Worm (Caenorhabditis elegans) whole organism, L2 larva: ENCODE measurements around the gene C23G10.7.

ENCODE experiments used
- alr-1 ChIP-seq: fragments of 150-350 bp; optimal IDR thresholded peaks from 2 replicates; lab custom pipeline; 2014; ENCODE audit warnings: missing biosample characterization, missing genetic modification characterization
- ama-1 ChIP-seq: fragments of 150-350 bp; optimal IDR thresholded peaks from 2 replicates; lab custom pipeline; 2018; ENCODE audit warnings: inconsistent platforms
- lin-13 ChIP-seq: fragments of 150-350 bp; optimal IDR thresholded peaks from 2 replicates; lab custom pipeline; 2014; ENCODE audit warnings: missing biosample characterization, missing genetic modification reagents, missing genetic modification characterization
- nhr-77 ChIP-seq: fragments of 150-350 bp; optimal IDR thresholded peaks from 2 replicates; lab custom pipeline; 2014; ENCODE audit warnings: missing biosample characterization, missing genetic modification characterization

DNA sequence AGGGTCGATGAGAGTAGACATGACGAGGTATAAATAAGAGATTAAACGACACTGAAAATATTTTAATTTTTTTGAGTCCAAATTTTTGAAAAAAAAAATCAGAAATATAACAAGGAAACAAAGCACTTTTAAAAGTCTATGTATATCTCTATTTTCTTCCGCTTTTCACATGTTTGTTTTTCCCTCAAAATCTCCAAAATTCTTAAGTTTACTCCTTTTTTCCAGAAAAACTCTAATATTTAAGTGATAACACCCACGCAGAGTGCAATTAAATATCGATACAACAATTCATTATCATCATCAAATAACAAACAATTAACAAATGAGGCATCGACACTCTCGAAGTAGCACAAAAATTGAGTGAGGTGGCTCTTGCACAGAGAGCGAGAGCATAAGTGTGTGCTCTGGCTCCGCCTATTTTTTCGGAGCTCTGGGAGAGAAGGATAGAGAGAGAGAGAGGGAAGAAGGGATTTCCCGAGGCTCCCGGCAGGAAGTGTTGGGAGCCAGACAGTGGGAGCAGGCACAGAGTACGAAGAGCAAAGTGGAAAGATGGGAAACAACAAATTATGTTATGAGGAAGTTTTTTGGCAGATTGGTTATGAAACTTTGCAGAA is 40.4 kb downstream of the C23G10.7 start, which contains the start of gene anmt-2:
- no peak for TF ChIP-seq ama-1
- no peak for TF ChIP-seq lin-13 (GFP tag; lab: Kevin White, UChicago)
- TF ChIP-seq alr-1 (tag; lab: Kevin White, UChicago), result no peak
- no peak for TF ChIP-seq nhr-77 (tag; lab: Kevin White, UChicago)
